Fruit fly (Drosophila melanogaster): Measurements from ENCODE around the gene CG7271.

Gene CG7271

dm6 chr3L:18620988-18621734 is 32.6 kb downstream of the CG7271 start (continued):
- no peak for TF ChIP-seq NC2α (GFP tag; optimal IDR thresholded peaks at IDR 0.05)
- TF ChIP-seq dysf (GFP tag; IDR thresholded peaks at IDR 0.05), result peak; percentile 53; the same call in 1 of the 3 replicates
- TF ChIP-seq esg (GFP tag; conservative IDR thresholded peaks at IDR 0.05), result peak; percentile 33; the same call in 1 of the 2 replicates
- peak; percentile 40; the same call in 1 of the 2 replicates for TF ChIP-seq Ada2b (GFP tag; IDR thresholded peaks at IDR 0.05)
- no peak for TF ChIP-seq ash1 (GFP tag; optimal IDR thresholded peaks at IDR 0.05)
- peak; percentile 7 for TF ChIP-seq CG3163 (GFP tag; optimal IDR thresholded peaks at IDR 0.05)
- TF ChIP-seq Fer1 (GFP tag; optimal IDR thresholded peaks at IDR 0.05), result peak; percentile 35
- peak; percentile 9 for TF ChIP-seq caup (GFP tag; optimal IDR thresholded peaks at IDR 0.05; ENCODE audit: severe bottlenecking)
- TF ChIP-seq CG13123 (GFP tag; optimal IDR thresholded peaks at IDR 0.05), result no peak
- peak; percentile 24 for TF ChIP-seq ind (GFP tag; optimal IDR thresholded peaks at IDR 0.05)
- TF ChIP-seq CTCF (GFP tag; optimal IDR thresholded peaks at IDR 0.05), result no peak
- no peak for TF ChIP-seq Dfd (GFP tag; optimal IDR thresholded peaks at IDR 0.05)
- TF ChIP-seq Hand (GFP tag; optimal IDR thresholded peaks at IDR 0.05), result no peak
- no peak for TF ChIP-seq Dek (tag; optimal IDR thresholded peaks at IDR 0.05)
- no peak for TF ChIP-seq exex (tag; optimal IDR thresholded peaks at IDR 0.05)
- no peak for TF ChIP-seq CG11560 (tag; IDR thresholded peaks at IDR 0.05)
- TF ChIP-seq gce (GFP tag; IDR thresholded peaks at IDR 0.05), result no peak
- peak; percentile 10; the same call in 1 of the 2 replicates for TF ChIP-seq CG42726 (GFP tag; IDR thresholded peaks at IDR 0.05; ENCODE audit: partially characterized antibody)
- peak; percentile 48 for TF ChIP-seq CG10366 (GFP tag; IDR thresholded peaks at IDR 0.05)
- no peak for TF ChIP-seq CG34422 (GFP tag; IDR thresholded peaks at IDR 0.05)
- TF ChIP-seq Awh (GFP tag; IDR thresholded peaks at IDR 0.05), result peak; percentile 32; the same call in 1 of the 2 replicates
- no peak for TF ChIP-seq CG30431 (GFP tag; optimal IDR thresholded peaks at IDR 0.05)
- TF ChIP-seq CG12071 (GFP tag; optimal IDR thresholded peaks at IDR 0.05), result peak; percentile 67
- 0 out of 3 replicates have a peak, but pooled peaks have one; percentile 14 for TF ChIP-seq CG6175 (GFP tag; IDR thresholded peaks at IDR 0.05)
- peak; percentile 60 for TF ChIP-seq vnd (GFP tag; IDR thresholded peaks at IDR 0.05; ENCODE audit: partially characterized antibody)
- no peak for TF ChIP-seq gsb (GFP tag; IDR thresholded peaks at IDR 0.05)
- TF ChIP-seq insv (GFP tag; optimal IDR thresholded peaks at IDR 0.05), result no peak
- TF ChIP-seq Dp (GFP tag; optimal IDR thresholded peaks at IDR 0.05), result no peak
- TF ChIP-seq CG17568 (GFP tag; optimal IDR thresholded peaks at IDR 0.05), result no peak
- TF ChIP-seq CG11456 (GFP tag; IDR thresholded peaks at IDR 0.05), result peak; percentile 66; the same call in 2 of the 3 replicates
- no peak for TF ChIP-seq gcm (GFP tag; optimal IDR thresholded peaks at IDR 0.05)
- peak; percentile 55 for TF ChIP-seq chn (GFP tag; optimal IDR thresholded peaks at IDR 0.05)
- peak; percentile 43; the same call in 1 of the 2 replicates for TF ChIP-seq H2.0 (GFP tag; IDR thresholded peaks at IDR 0.05)
- TF ChIP-seq emc (GFP tag; optimal IDR thresholded peaks at IDR 0.05), result peak; percentile 51
- TF ChIP-seq bcd (GFP tag; optimal IDR thresholded peaks at IDR 0.05), result no peak
- peak; percentile 61 for TF ChIP-seq Xrp1 (GFP tag; IDR thresholded peaks at IDR 0.05)
- no peak for TF ChIP-seq CG6254 (GFP tag; optimal IDR thresholded peaks at IDR 0.05)
- TF ChIP-seq Doc2 (GFP tag; IDR thresholded peaks at IDR 0.05), result no peak
- TF ChIP-seq sob (GFP tag; IDR thresholded peaks at IDR 0.05), result peak; percentile 54; the same call in 1 of the 2 replicates
- peak; percentile 32 for TF ChIP-seq CG15601 (tag; optimal IDR thresholded peaks at IDR 0.05)
- no peak for TF ChIP-seq abd-A (tag; optimal IDR thresholded peaks at IDR 0.05)
- TF ChIP-seq bbx (GFP tag; IDR thresholded peaks at IDR 0.05; ENCODE audit: partially characterized antibody), result peak; percentile 79
- peak; percentile 26 for TF ChIP-seq dmrt99B (tag; optimal IDR thresholded peaks at IDR 0.05)
- peak; percentile 30 for TF ChIP-seq CG9876 (GFP tag; optimal IDR thresholded peaks at IDR 0.05)
- TF ChIP-seq ranshi (GFP tag; IDR thresholded peaks at IDR 0.05), result 0 out of 2 replicates have a peak, but pooled peaks have one; percentile 15
- peak; percentile 40 for TF ChIP-seq HLHmδ (GFP tag; optimal IDR thresholded peaks at IDR 0.05)
- TF ChIP-seq Camta (GFP tag; optimal IDR thresholded peaks at IDR 0.05), result no peak
- no peak for TF ChIP-seq kah (GFP tag; optimal IDR thresholded peaks at IDR 0.05)
- no peak for TF ChIP-seq nau (GFP tag; optimal IDR thresholded peaks at IDR 0.05)
